Fruit fly (Drosophila melanogaster): ENCODE data around the gene CG17721.

Gene CG17721

DNA sequence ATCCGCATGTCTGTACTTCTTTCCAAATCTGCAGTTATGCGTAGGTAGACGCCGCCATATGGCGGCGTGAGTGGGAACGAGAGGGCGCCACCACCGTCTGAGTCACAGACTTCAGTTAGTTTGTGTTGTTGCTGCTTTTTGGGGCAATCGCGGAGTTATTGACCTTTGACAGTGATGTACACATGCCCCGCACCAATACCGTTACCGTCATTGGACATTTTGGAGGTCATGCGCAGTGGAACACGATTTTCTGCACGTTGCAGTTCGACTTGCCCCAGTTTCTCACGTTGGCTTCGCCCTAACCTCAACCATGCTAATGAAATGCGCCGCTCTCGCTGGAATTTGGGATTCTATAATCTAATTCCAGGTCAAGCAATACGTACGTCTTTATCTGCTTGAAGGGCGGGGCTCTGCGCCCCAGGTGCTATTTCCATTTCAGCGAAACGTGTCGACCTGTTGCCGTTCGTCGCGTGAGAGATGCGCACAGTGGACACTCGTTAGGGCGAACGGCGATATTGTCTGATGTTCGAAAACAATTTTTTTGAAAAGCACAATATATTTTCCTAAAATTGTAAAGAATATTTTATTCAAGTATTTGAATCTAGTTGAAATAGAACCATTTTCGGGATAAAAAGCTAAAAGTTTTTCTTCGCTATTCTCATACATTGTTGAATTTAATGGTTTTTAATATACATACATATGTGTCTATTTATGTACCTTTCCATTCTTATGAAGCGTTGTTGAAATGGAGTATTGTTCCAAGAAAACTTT is 23.5 kb upstream of the CG17721 start (continued):
- TF ChIP-seq HLH4C (GFP tag; IDR thresholded peaks at IDR 0.05; ENCODE audit: partially characterized antibody) (0 out of 3 replicates have a peak, but pooled peaks have one; percentile 24), Atf3 (GFP tag; optimal IDR thresholded peaks at IDR 0.05) (peak; percentile 33), pnt (GFP tag; optimal IDR thresholded peaks at IDR 0.05) (peak; percentile 63), CG3995 (GFP tag; optimal IDR thresholded peaks at IDR 0.05) (peak; percentile 2), slbo (GFP tag; IDR thresholded peaks at IDR 0.05) (peak; percentile 90), lov (optimal IDR thresholded peaks at IDR 0.05) (no peak), lov (GFP tag; IDR thresholded peaks at IDR 0.05) (peak; percentile 71; the same call in 1 of the 3 replicates), CG18764 (GFP tag; optimal IDR thresholded peaks at IDR 0.05) (peak; percentile 44), CG18476 (GFP tag; optimal IDR thresholded peaks at IDR 0.05) (peak; percentile 71), CG10147 (GFP tag; optimal IDR thresholded peaks at IDR 0.05) (peak; percentile 53), Hmx (GFP tag; optimal IDR thresholded peaks at IDR 0.05) (no peak), CG11723 (GFP tag; optimal IDR thresholded peaks at IDR 0.05) (no peak), crc (GFP tag; optimal IDR thresholded peaks at IDR 0.05) (peak; percentile 41), Jarid2 (GFP tag; optimal IDR thresholded peaks at IDR 0.05) (no peak), wek (GFP tag; optimal IDR thresholded peaks at IDR 0.05) (no peak), Ssrp (tag; optimal IDR thresholded peaks at IDR 0.05) (peak; percentile 62), Doc3 (GFP tag; IDR thresholded peaks at IDR 0.05; ENCODE audit: partially characterized antibody) (no peak; the same call in 2 of the 3 replicates), HmgZ (tag; optimal IDR thresholded peaks at IDR 0.05) (peak; percentile 63), trem (tag; optimal IDR thresholded peaks at IDR 0.05) (peak; percentile 39), Mrtf (GFP tag; IDR thresholded peaks at IDR 0.05) (peak; percentile 64), CG4282 (GFP tag; optimal IDR thresholded peaks at IDR 0.05) (peak; percentile 14), Bteb2 (GFP tag; optimal IDR thresholded peaks at IDR 0.05) (peak; percentile 67), CG4854 (GFP tag; optimal IDR thresholded peaks at IDR 0.05) (peak; percentile 67), CG6654 (GFP tag; optimal IDR thresholded peaks at IDR 0.05) (peak; percentile 19), CG10321 (GFP tag; IDR thresholded peaks at IDR 0.05) (peak; percentile 5; the same call in 1 of the 2 replicates), CG10274 (GFP tag; optimal IDR thresholded peaks at IDR 0.05) (peak; percentile 33), pita (GFP tag; optimal IDR thresholded peaks at IDR 0.05) (no peak), vfl (GFP tag; optimal IDR thresholded peaks at IDR 0.05) (peak; percentile 73), al (GFP tag; IDR thresholded peaks at IDR 0.05) (peak; percentile 76), kni (GFP tag; optimal IDR thresholded peaks at IDR 0.05) (peak; percentile 95), Gug (GFP tag; IDR thresholded peaks at IDR 0.05) (peak; percentile 87), Hr3 (GFP tag; optimal IDR thresholded peaks at IDR 0.05) (peak; percentile 77), danr (GFP tag; IDR thresholded peaks at IDR 0.05) (no peak), bab2 (GFP tag; optimal IDR thresholded peaks at IDR 0.05) (peak; percentile 68), tx (GFP tag; optimal IDR thresholded peaks at IDR 0.05) (peak; percentile 65), CG14667 (GFP tag; IDR thresholded peaks at IDR 0.05) (peak; percentile 70), bcd (GFP tag; optimal IDR thresholded peaks at IDR 0.05) (peak; percentile 62), CG43689 (GFP tag; IDR thresholded peaks at IDR 0.05) (no peak), Taf1 (GFP tag; IDR thresholded peaks at IDR 0.05) (no peak; the same call in 1 of the 2 replicates), CG18599 (GFP tag; optimal IDR thresholded peaks at IDR 0.05) (peak; percentile 73), CG12104 (GFP tag; optimal IDR thresholded peaks at IDR 0.05) (no peak), CG42726 (GFP tag; IDR thresholded peaks at IDR 0.05; ENCODE audit: partially characterized antibody) (no peak), Scr (GFP tag; IDR thresholded peaks at IDR 0.05; ENCODE audit: partially characterized antibody) (no peak), Adf1 (GFP tag; IDR thresholded peaks at IDR 0.05) (peak; percentile 33; the same call in 1 of the 2 replicates), sim (GFP tag; IDR thresholded peaks at IDR 0.05) (no peak), Lim3 (GFP tag; IDR thresholded peaks at IDR 0.05) (0 out of 2 replicates have a peak, but pooled peaks have one; percentile 7), oc (tag; optimal IDR thresholded peaks at IDR 0.05) (no peak), her (GFP tag; optimal IDR thresholded peaks at IDR 0.05) (peak; percentile 47), Hsf (GFP tag; optimal IDR thresholded peaks at IDR 0.05) (peak; percentile 74), CG10366 (GFP tag; IDR thresholded peaks at IDR 0.05) (peak; percentile 75)
